Worm (Caenorhabditis elegans) whole organism, L2 larva: Measurements from ENCODE around the gene F47C12.7.

Experiments used
- F13H6.1 ChIP-seq: sonication (generic microtip); optimal IDR thresholded peaks from 2 replicates; lab custom pipeline; 2016; ENCODE audit warnings: missing genetic modification characterization, missing compliant biosample characterization
- R02D3.7 ChIP-seq: fragments of 150-350 bp; optimal IDR thresholded peaks from 2 replicates; lab custom pipeline; 2014; ENCODE audit warnings: missing biosample characterization, missing genetic modification characterization
- Y55F3AM.14 ChIP-seq: fragments of 200-800 bp; sonication (Bioruptor generic); optimal IDR thresholded peaks from 2 replicates; lab custom pipeline; 2018; ENCODE audit warnings: mild to moderate bottlenecking, missing genetic modification characterization, missing compliant biosample characterization
- ZK546.5 ChIP-seq: sonication (generic microtip); optimal IDR thresholded peaks from 2 replicates; lab custom pipeline; 2017; ENCODE audit warnings: missing biosample characterization, missing genetic modification characterization
- alr-1 ChIP-seq: fragments of 150-350 bp; optimal IDR thresholded peaks from 2 replicates; lab custom pipeline; 2014; ENCODE audit warnings: missing biosample characterization, missing genetic modification characterization
- aly-2 ChIP-seq: fragments of 150-350 bp; optimal IDR thresholded peaks from 2 replicates; lab custom pipeline; 2014; ENCODE audit warnings: missing biosample characterization, missing genetic modification characterization
- ama-1 ChIP-seq: fragments of 150-350 bp; optimal IDR thresholded peaks from 2 replicates; lab custom pipeline; 2018; ENCODE audit warnings: inconsistent platforms
- blmp-1 ChIP-seq: sonication (generic microtip); optimal IDR thresholded peaks from 2 replicates; lab custom pipeline; 2017; ENCODE audit warnings: missing genetic modification characterization, mild to moderate bottlenecking, missing compliant biosample characterization, antibody characterized with exemption, moderate library complexity; ENCODE audit not compliant: insufficient read depth
- ceh-16 ChIP-seq: fragments of 150-350 bp; optimal IDR thresholded peaks from 2 replicates; lab custom pipeline; 2014; ENCODE audit warnings: missing biosample characterization, missing genetic modification characterization
- ceh-82 ChIP-seq: fragments of 150-350 bp; optimal IDR thresholded peaks from 2 replicates; lab custom pipeline; 2014; ENCODE audit warnings: missing biosample characterization, missing genetic modification characterization
- crh-2 ChIP-seq: sonication (generic microtip); optimal IDR thresholded peaks from 2 replicates; lab custom pipeline; 2017; ENCODE audit warnings: missing biosample characterization, missing genetic modification characterization
- dmd-4 ChIP-seq: sonication (generic microtip); optimal IDR thresholded peaks from 2 replicates; lab custom pipeline; 2017; ENCODE audit warnings: missing biosample characterization, missing genetic modification characterization
- elt-1 ChIP-seq: fragments of 150-350 bp; optimal IDR thresholded peaks from 2 replicates; lab custom pipeline; 2014; ENCODE audit warnings: missing biosample characterization, missing genetic modification characterization
- gmeb-1 ChIP-seq: fragments of 150-350 bp; optimal IDR thresholded peaks from 2 replicates; lab custom pipeline; 2014; ENCODE audit warnings: missing biosample characterization, missing genetic modification characterization
- lin-11 ChIP-seq: fragments of 150-350 bp; sonication (generic microtip); optimal IDR thresholded peaks from 2 replicates; lab custom pipeline; 2014; ENCODE audit warnings: missing biosample characterization, missing genetic modification characterization, inconsistent platforms, mixed read lengths
- lin-13 ChIP-seq: fragments of 150-350 bp; optimal IDR thresholded peaks from 2 replicates; lab custom pipeline; 2014; ENCODE audit warnings: missing biosample characterization, missing genetic modification reagents, missing genetic modification characterization
- lsy-2 ChIP-seq, 2 experiments: fragments of 150-350 bp in 1 of 2; sonication (generic microtip) in 1 of 2; optimal IDR thresholded peaks; 2 replicates each; lab custom pipeline; 2014 to 2017; ENCODE audit warnings: missing biosample characterization in 2 of 2, missing genetic modification characterization in 2 of 2
- mab-5 ChIP-seq: fragments of 150-350 bp; optimal IDR thresholded peaks from 2 replicates; lab custom pipeline; 2014; ENCODE audit warnings: missing biosample characterization, missing genetic modification characterization
- mbf-1 ChIP-seq: sonication (generic microtip); optimal IDR thresholded peaks from 2 replicates; lab custom pipeline; 2017; ENCODE audit warnings: missing biosample characterization, missing genetic modification characterization
- mdl-1 ChIP-seq, 2 experiments: fragments of 150-350 bp in 1 of 2; sonication (generic microtip) in 1 of 2; optimal IDR thresholded peaks; 2 replicates each; lab custom pipeline; 2017; ENCODE audit warnings: missing biosample characterization in 2 of 2, missing genetic modification characterization in 2 of 2
- nhr-10 ChIP-seq: sonication (generic microtip); optimal IDR thresholded peaks from 2 replicates; lab custom pipeline; 2017; ENCODE audit warnings: missing biosample characterization, missing genetic modification characterization
- nhr-11 ChIP-seq: fragments of 150-350 bp; optimal IDR thresholded peaks from 2 replicates; lab custom pipeline; 2014; ENCODE audit warnings: missing biosample characterization, missing genetic modification characterization
- nhr-12 ChIP-seq: fragments of 150-350 bp; optimal IDR thresholded peaks from 2 replicates; lab custom pipeline; 2014; ENCODE audit warnings: missing biosample characterization, missing genetic modification characterization
- nhr-21 ChIP-seq: fragments of 150-350 bp; optimal IDR thresholded peaks from 2 replicates; lab custom pipeline; 2014; ENCODE audit warnings: missing biosample characterization, missing genetic modification characterization
- nhr-23 ChIP-seq: fragments of 150-350 bp; optimal IDR thresholded peaks from 2 replicates; lab custom pipeline; 2014; ENCODE audit warnings: missing biosample characterization, missing genetic modification reagents, missing genetic modification characterization
- nhr-237 ChIP-seq: fragments of 150-350 bp; optimal IDR thresholded peaks from 2 replicates; lab custom pipeline; 2014; ENCODE audit warnings: missing biosample characterization, missing genetic modification characterization
- nhr-25 ChIP-seq: fragments of 150-350 bp; sonication (generic microtip); optimal IDR thresholded peaks from 3 replicates; lab custom pipeline; 2014; ENCODE audit warnings: missing biosample characterization, missing genetic modification characterization
- nhr-6 ChIP-seq: fragments of 150-350 bp; optimal IDR thresholded peaks from 2 replicates; lab custom pipeline; 2014; ENCODE audit warnings: missing biosample characterization, missing genetic modification characterization
- nhr-77 ChIP-seq: fragments of 150-350 bp; optimal IDR thresholded peaks from 2 replicates; lab custom pipeline; 2014; ENCODE audit warnings: missing biosample characterization, missing genetic modification characterization
- peb-1 ChIP-seq: fragments of 150-350 bp; optimal IDR thresholded peaks from 2 replicates; lab custom pipeline; 2014; ENCODE audit warnings: missing biosample characterization, missing genetic modification characterization
- sem-4 ChIP-seq: fragments of 150-350 bp; optimal IDR thresholded peaks from 2 replicates; lab custom pipeline; 2014; ENCODE audit warnings: missing biosample characterization, missing genetic modification reagents, missing genetic modification characterization
- sma-3 ChIP-seq: sonication (generic microtip); optimal IDR thresholded peaks from 2 replicates; lab custom pipeline; 2016; ENCODE audit warnings: missing genetic modification reagents, missing genetic modification characterization, missing compliant biosample characterization
- sma-9 ChIP-seq, 2 experiments: fragments of 150-350 bp in 1 of 2; sonication (generic microtip) in 1 of 2; optimal IDR thresholded peaks; 2 replicates each; lab custom pipeline; 2014 to 2016; ENCODE audit warnings: missing genetic modification characterization in 2 of 2, mild to moderate bottlenecking in 1 of 2, missing biosample characterization in 1 of 2, missing compliant biosample characterization in 1 of 2, missing genetic modification reagents in 1 of 2, moderate library complexity in 1 of 2
- unc-39 ChIP-seq: fragments of 150-350 bp; optimal IDR thresholded peaks from 2 replicates; lab custom pipeline; 2014; ENCODE audit warnings: missing biosample characterization, missing genetic modification characterization
- unc-55 ChIP-seq: fragments of 150-350 bp; sonication (generic microtip); optimal IDR thresholded peaks from 3 replicates; lab custom pipeline; 2014; ENCODE audit warnings: missing biosample characterization, missing genetic modification reagents, missing genetic modification characterization
- unc-62 ChIP-seq: fragments of 150-350 bp; optimal IDR thresholded peaks from 2 replicates; lab custom pipeline; 2014; ENCODE audit warnings: missing biosample characterization, missing genetic modification reagents, missing genetic modification characterization
- zag-1 ChIP-seq: fragments of 150-350 bp; optimal IDR thresholded peaks from 2 replicates; lab custom pipeline; 2014; ENCODE audit warnings: missing biosample characterization, missing genetic modification characterization
- ztf-1 ChIP-seq: fragments of 200-800 bp; sonication (Bioruptor generic); conservative IDR thresholded peaks from 2 replicates; pipeline ENCODE4 v1.3.6; 2022; ENCODE audit warnings: missing genetic modification characterization, missing compliant biosample characterization
- ztf-11 ChIP-seq: sonication (generic microtip); optimal IDR thresholded peaks from 2 replicates; lab custom pipeline; 2017; ENCODE audit warnings: missing biosample characterization, missing genetic modification characterization
- ztf-4 ChIP-seq: fragments of 150-350 bp; optimal IDR thresholded peaks from 2 replicates; lab custom pipeline; 2014; ENCODE audit warnings: missing biosample characterization, missing genetic modification characterization

The F47C12.7 gene

ce11 chrIV:4018692-4019387 lies 23.6 kb upstream of the F47C12.7 start:
- peak; percentile 5 for TF ChIP-seq blmp-1 (tag; lab: Kevin White, UChicago)
- TF ChIP-seq zag-1: no peak
- peak; percentile 14 for TF ChIP-seq sma-9 (GFP tag; optimal IDR thresholded peaks at IDR 0.05; lab: Kevin White, UChicago)
- no peak for TF ChIP-seq sma-9 (tag; optimal IDR thresholded peaks at IDR 0.05; lab: Kevin White, UChicago)
- TF ChIP-seq unc-39 (tag; lab: Kevin White, UChicago): no peak
- TF ChIP-seq alr-1 (tag; lab: Kevin White, UChicago): no peak
- TF ChIP-seq Y55F3AM.14: no peak
- peak in 1 of 2 experiments; percentile 1 for TF ChIP-seq lsy-2 (tag; optimal IDR thresholded peaks at IDR 0.05; lab: Kevin White, UChicago)

ce11 chrIV:4016723-4017122 lies 21.4 kb upstream of the F47C12.7 start:
- no peak for TF ChIP-seq mdl-1 (tag; optimal IDR thresholded peaks at IDR 0.05; lab: Kevin White, UChicago)
- TF ChIP-seq ztf-11 (tag; lab: Kevin White, UChicago): no peak
- no peak for TF ChIP-seq nhr-21 (tag; lab: Kevin White, UChicago)
- TF ChIP-seq nhr-237 (tag; lab: Kevin White, UChicago): no peak
- no peak for TF ChIP-seq mbf-1 (tag; lab: Kevin White, UChicago)
- no peak for TF ChIP-seq unc-55 (GFP tag; lab: Kevin White, UChicago)
- no peak for TF ChIP-seq ceh-82 (tag; lab: Kevin White, UChicago)
- no peak for TF ChIP-seq sem-4 (tag; lab: Kevin White, UChicago)
- no peak for TF ChIP-seq lin-11
- no peak for TF ChIP-seq sma-3 (GFP tag; lab: Kevin White, UChicago)
- TF ChIP-seq dmd-4 (tag; lab: Kevin White, UChicago): no peak
- TF ChIP-seq nhr-10 (tag; lab: Kevin White, UChicago): no peak
- no peak for TF ChIP-seq alr-1 (tag; lab: Kevin White, UChicago)
- TF ChIP-seq ama-1 (lab: Kevin White, UChicago): no peak
- TF ChIP-seq peb-1 (tag; lab: Kevin White, UChicago): no peak
- no peak for TF ChIP-seq ztf-4 (tag; lab: Kevin White, UChicago)
- no peak for TF ChIP-seq nhr-12
- TF ChIP-seq nhr-25: no peak

ce11 chrIV:4015660-4016059 lies 20.4 kb upstream of the F47C12.7 start:
- TF ChIP-seq nhr-25 (no peak), ztf-11 (tag; lab: Kevin White, UChicago) (no peak), elt-1 (no peak), ztf-1 (GFP tag; lab: Robert Waterston, UW) (no peak), unc-62 (no peak), aly-2 (no peak), blmp-1 (tag; lab: Kevin White, UChicago) (no peak)

ce11 chrIV:4014341-4014826 lies 19.1 kb upstream of the F47C12.7 start:
- TF ChIP-seq mbf-1 (tag; lab: Kevin White, UChicago) (no peak), nhr-10 (tag; lab: Kevin White, UChicago) (no peak), crh-2 (no peak), gmeb-1 (tag; lab: Kevin White, UChicago) (no peak), nhr-25 (peak; percentile 14), lin-13 (no peak), unc-39 (tag; lab: Kevin White, UChicago) (no peak), ZK546.5 (no peak), nhr-77 (tag; lab: Kevin White, UChicago) (no peak), nhr-6 (no peak), elt-1 (no peak), unc-55 (GFP tag; lab: Kevin White, UChicago) (peak; percentile 5), ceh-16 (tag; lab: Kevin White, UChicago) (no peak)

ce11 chrIV:4013621-4014020 lies 18.3 kb upstream of the F47C12.7 start:
- TF ChIP-seq mab-5 (tag; lab: Kevin White, UChicago) (no peak), R02D3.7 (tag; lab: Kevin White, UChicago) (no peak), nhr-11 (tag; lab: Kevin White, UChicago) (no peak), F13H6.1 (tag; lab: Kevin White, UChicago) (no peak), ztf-11 (tag; lab: Kevin White, UChicago) (no peak), Y55F3AM.14 (no peak), nhr-23 (no peak)
